Worm (Caenorhabditis elegans): ENCODE results near the gene C03B1.3.

The C03B1.3 gene

DNA sequence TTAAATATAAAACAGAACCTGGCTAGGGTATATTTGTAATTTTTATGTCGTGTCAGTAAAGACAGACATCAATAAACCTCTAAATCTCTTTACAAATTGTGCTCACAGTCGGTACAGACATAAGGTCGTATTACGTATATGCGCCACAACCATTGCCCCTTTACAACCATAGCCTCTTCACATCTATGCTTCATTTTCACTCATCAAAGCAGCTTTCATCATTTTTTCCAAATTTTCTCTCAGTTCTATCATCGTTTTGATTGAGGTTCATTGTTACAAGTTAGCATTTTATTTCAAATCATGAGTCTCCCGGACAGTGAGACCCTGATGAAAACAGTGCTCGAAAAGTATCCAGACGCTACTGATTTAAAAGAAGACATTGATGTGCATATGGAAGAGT, 1.6 kb upstream of the C03B1.3 start, which contains the start of gene C03B1.4:
Gene C03B1.4 (plus strand): TSS at position 301 of the 400 bp plus-strand sequence.
- TF ChIP-seq lin-26 (GFP tag; IDR thresholded peaks at IDR 0.05) = no peak
- TF ChIP-seq attf-5 (GFP tag; optimal IDR thresholded peaks at IDR 0.05) = no peak
- TF ChIP-seq repo-1 (tag; optimal IDR thresholded peaks at IDR 0.05) = no peak
- TF ChIP-seq lag-1 (GFP tag; IDR thresholded peaks at IDR 0.05) = no peak
- no peak for TF ChIP-seq mxl-1 (tag; optimal IDR thresholded peaks at IDR 0.05)
- TF ChIP-seq lsy-27 (tag; optimal IDR thresholded peaks at IDR 0.05; ENCODE audit: borderline replicate concordance, insufficient read depth) = no peak
- TF ChIP-seq pha-4 (tag; optimal IDR thresholded peaks at IDR 0.05) = no peak
- no peak for TF ChIP-seq Y67H2A.10 (GFP tag; conservative IDR thresholded peaks at IDR 0.05)
- no peak for TF ChIP-seq nhr-179 (tag; optimal IDR thresholded peaks at IDR 0.05)
- no peak for TF ChIP-seq nhr-80 (tag; optimal IDR thresholded peaks at IDR 0.05)
- TF ChIP-seq xnd-1 (tag; optimal IDR thresholded peaks at IDR 0.05) = no peak
- no peak for TF ChIP-seq snpc-3.4 (tag; optimal IDR thresholded peaks at IDR 0.05)
- no peak for TF ChIP-seq snpc-1.3 (tag; optimal IDR thresholded peaks at IDR 0.05; ENCODE audit: insufficient read depth)

DNA sequence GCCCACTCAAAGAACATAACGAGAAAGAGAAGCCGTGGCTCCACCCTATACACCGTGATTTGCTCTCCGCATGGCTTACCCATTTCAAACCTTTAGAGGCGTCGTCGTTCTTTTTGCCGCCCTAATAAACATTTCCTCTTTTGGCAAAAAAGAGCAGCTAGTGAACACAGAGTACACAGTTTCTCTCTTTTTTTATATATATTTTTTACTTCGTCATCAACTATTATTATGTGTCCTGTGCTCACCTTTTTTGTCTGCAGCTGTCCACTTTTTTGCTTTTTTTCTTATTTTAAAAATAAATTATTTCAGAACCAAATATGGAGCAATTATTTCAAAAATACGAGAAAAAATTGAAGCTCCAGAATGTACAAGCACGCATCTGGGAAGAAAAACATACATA, 3.9 kb downstream of the C03B1.3 start, which contains the start of gene C03B1.2:
Gene C03B1.2 (plus strand): TSS at position 301 of the 400 bp plus-strand sequence.
- TF ChIP-seq madf-3 (GFP tag; IDR thresholded peaks at IDR 0.05) (no peak), hlh-12 (tag; optimal IDR thresholded peaks at IDR 0.05) (no peak)

DNA sequence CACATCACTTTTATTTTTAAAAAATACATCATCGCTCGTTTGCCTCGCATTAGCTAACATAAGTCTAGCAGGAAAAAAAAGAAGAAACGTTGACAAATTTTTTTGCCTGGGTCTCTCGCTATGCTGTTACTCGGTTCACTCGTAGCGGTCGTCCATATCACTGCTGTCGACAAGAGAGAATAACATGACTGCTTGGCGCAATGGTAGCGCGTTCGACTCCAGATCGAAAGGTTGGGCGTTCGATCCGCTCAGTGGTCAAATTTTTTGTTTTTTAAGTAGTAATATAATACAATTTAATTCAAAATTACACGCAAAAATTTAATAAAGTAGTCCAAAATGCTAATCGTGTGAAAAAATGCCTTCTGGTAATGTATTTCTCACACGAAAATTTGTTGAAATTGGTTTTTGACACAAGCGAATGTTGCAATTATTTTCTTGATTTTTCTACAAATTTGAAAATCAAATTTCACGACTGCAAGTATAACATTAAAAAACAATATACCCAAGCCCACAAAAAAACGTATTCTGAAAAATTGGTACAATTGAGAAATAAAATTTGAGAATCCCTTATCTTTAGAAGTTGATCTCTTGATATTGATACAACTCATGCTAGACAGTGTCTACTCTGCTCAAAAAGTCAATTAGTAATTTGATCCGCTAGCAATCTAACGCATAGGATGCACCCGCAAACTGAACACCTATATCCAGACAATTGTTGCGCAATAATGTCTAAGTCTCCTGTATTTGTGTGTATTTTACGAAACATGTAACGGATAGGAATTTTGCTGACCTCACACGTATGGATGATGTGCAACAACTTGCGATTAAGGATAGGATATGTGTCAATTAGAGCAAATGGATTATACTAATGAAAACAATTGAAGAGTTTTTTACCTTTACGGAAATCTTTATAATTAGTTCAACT, 5.6 kb downstream of the C03B1.3 start:
- TF ChIP-seq zim-3 (tag; optimal IDR thresholded peaks at IDR 0.05) = peak; percentile 69
- TF ChIP-seq D2030.7 (GFP tag; IDR thresholded peaks at IDR 0.05) = peak; percentile 66
- no peak for TF ChIP-seq Y53F4B.3 (GFP tag; IDR thresholded peaks at IDR 0.05)
- no peak for TF ChIP-seq ama-1 (optimal IDR thresholded peaks at IDR 0.05)
- TF ChIP-seq ama-1 (GFP tag; optimal IDR thresholded peaks at IDR 0.05) = peak in 1 of 2 experiments; percentile 78
- peak; percentile 13 for TF ChIP-seq nhr-80 (tag; optimal IDR thresholded peaks at IDR 0.05)
- TF ChIP-seq die-1 (tag; optimal IDR thresholded peaks at IDR 0.05) = peak; percentile 80
- peak; percentile 71 for TF ChIP-seq madf-10 (tag; optimal IDR thresholded peaks at IDR 0.05)
- peak; percentile 72; the same call in 1 of the 2 replicates for TF ChIP-seq ceh-40 (GFP tag; IDR thresholded peaks at IDR 0.05)
- TF ChIP-seq Y95B8A.8 (GFP tag; IDR thresholded peaks at IDR 0.05) = no peak
- TF ChIP-seq xnd-1 (tag; optimal IDR thresholded peaks at IDR 0.05) = no peak
- no peak for TF ChIP-seq hrde-1 (tag; optimal IDR thresholded peaks at IDR 0.05; ENCODE audit: borderline replicate concordance)
- TF ChIP-seq aptf-2 (GFP tag; conservative IDR thresholded peaks at IDR 0.05) = no peak
- TF ChIP-seq attf-3 (GFP tag; conservative IDR thresholded peaks at IDR 0.05) = no peak
- no peak for TF ChIP-seq F57A8.1 (GFP tag; optimal IDR thresholded peaks at IDR 0.05)
- no peak for TF ChIP-seq lsl-1 (GFP tag; optimal IDR thresholded peaks at IDR 0.05)
- TF ChIP-seq B0019.2 (GFP tag; conservative IDR thresholded peaks at IDR 0.05) = no peak
- no peak for TF ChIP-seq mcd-1 (GFP tag; IDR thresholded peaks at IDR 0.05)
- TF ChIP-seq ztf-3 (GFP tag; optimal IDR thresholded peaks at IDR 0.05) = peak; percentile 32
- no peak for TF ChIP-seq sdz-38 (tag; optimal IDR thresholded peaks at IDR 0.05)
- peak; percentile 41 for TF ChIP-seq sptf-2 (GFP tag; optimal IDR thresholded peaks at IDR 0.05)
- TF ChIP-seq nfya-2 (GFP tag; IDR thresholded peaks at IDR 0.05) = no peak
- peak; percentile 59 for TF ChIP-seq mes-4 (tag; optimal IDR thresholded peaks at IDR 0.05)
- no peak for TF ChIP-seq Y53G8AR.9 (GFP tag; conservative IDR thresholded peaks at IDR 0.05)
- TF ChIP-seq ztf-25 (GFP tag; IDR thresholded peaks at IDR 0.05) = 0 out of 2 replicates have a peak, but pooled peaks have one; percentile 55
- TF ChIP-seq ets-4 (GFP tag; optimal IDR thresholded peaks at IDR 0.05) = no peak
- peak; percentile 9 for TF ChIP-seq akir-1 (GFP tag; optimal IDR thresholded peaks at IDR 0.05)
- TF ChIP-seq let-607 (tag; optimal IDR thresholded peaks at IDR 0.05) = peak; percentile 39 to 67
- no peak for TF ChIP-seq mel-28 (tag; optimal IDR thresholded peaks at IDR 0.05; ENCODE audit: borderline replicate concordance)
- TF ChIP-seq ztf-28 (GFP tag; IDR thresholded peaks at IDR 0.05) = no peak
